Fruit fly (Drosophila melanogaster): Measurements from ENCODE around the gene Polr3I.

- TF ChIP-seq CTCF (optimal IDR thresholded peaks at IDR 0.05) (no peak), CG8478 (optimal IDR thresholded peaks at IDR 0.05) (no peak)
These were observed 39.1 kb downstream of the Polr3I start for dm6 chrX:16923503-16923902.
